Worm (Caenorhabditis elegans): ENCODE measurements around the gene Y57G11C.14.

Y57G11C.14 gene

ce11 chrIV:14799186-14799585 is at the start of gene Y57G11C.14:
Gene Y57G11C.14, plus strand, starts transcription at chrIV:14799311.
- TF ChIP-seq him-1 (tag; optimal IDR thresholded peaks at IDR 0.05) (no peak), W03F9.2 (tag; optimal IDR thresholded peaks at IDR 0.05) (no peak), dao-5 (tag; optimal IDR thresholded peaks at IDR 0.05) (no peak)

ce11 chrIV:14754912-14755311 is 44.2 kb upstream of the Y57G11C.14 start, which contains the start of gene Y57G11C.499:
Gene Y57G11C.499, minus strand, starts transcription at chrIV:14754934.
- no peak for TF ChIP-seq him-1 (tag; optimal IDR thresholded peaks at IDR 0.05)
- no peak for TF ChIP-seq dao-5 (tag; optimal IDR thresholded peaks at IDR 0.05)
- TF ChIP-seq W03F9.2 (tag; optimal IDR thresholded peaks at IDR 0.05): no peak

ce11 chrIV:14757786-14758185 is 41.3 kb upstream of the Y57G11C.14 start:
- TF ChIP-seq dao-5 (tag; optimal IDR thresholded peaks at IDR 0.05) (no peak), him-1 (tag; optimal IDR thresholded peaks at IDR 0.05) (no peak), W03F9.2 (tag; optimal IDR thresholded peaks at IDR 0.05) (no peak)

- no peak for TF ChIP-seq him-1 (tag; optimal IDR thresholded peaks at IDR 0.05)
- TF ChIP-seq dao-5 (tag; optimal IDR thresholded peaks at IDR 0.05): no peak
- TF ChIP-seq W03F9.2 (tag; optimal IDR thresholded peaks at IDR 0.05): no peak
Observed at ce11 chrIV:14759662-14760061, 39.4 kb upstream of the Y57G11C.14 start.

- TF ChIP-seq dao-5 (tag; optimal IDR thresholded peaks at IDR 0.05) (no peak), W03F9.2 (tag; optimal IDR thresholded peaks at IDR 0.05) (no peak)
Observed at ce11 chrIV:14760845-14761244, 38.3 kb upstream of the Y57G11C.14 start, which contains the start of gene ptp-5.2. Gene ptp-5.2, minus strand, starts transcription at chrIV:14760945.

ce11 chrIV:14763938-14764718 is 35.0 kb upstream of the Y57G11C.14 start:
- TF ChIP-seq him-1 (tag; optimal IDR thresholded peaks at IDR 0.05) (no peak), W03F9.2 (tag; optimal IDR thresholded peaks at IDR 0.05) (no peak), dao-5 (tag; optimal IDR thresholded peaks at IDR 0.05) (no peak)

- peak; percentile 33 for TF ChIP-seq W03F9.2 (tag; optimal IDR thresholded peaks at IDR 0.05)
- TF ChIP-seq him-1 (tag; optimal IDR thresholded peaks at IDR 0.05): no peak
Observed at ce11 chrIV:14764719-14765173, 34.4 kb upstream of the Y57G11C.14 start.

ce11 chrIV:14765336-14765735 is 33.8 kb upstream of the Y57G11C.14 start, which contains the start of gene Y57G11C.5:
Gene Y57G11C.5, minus strand, starts transcription at chrIV:14765436.
- TF ChIP-seq dao-5 (tag; optimal IDR thresholded peaks at IDR 0.05) (no peak), W03F9.2 (tag; optimal IDR thresholded peaks at IDR 0.05) (no peak), him-1 (tag; optimal IDR thresholded peaks at IDR 0.05) (no peak)

ce11 chrIV:14766382-14766781 is 32.7 kb upstream of the Y57G11C.14 start, which contains the start of gene vti-1:
Gene vti-1, minus strand, starts transcription at chrIV:14766665.
- TF ChIP-seq dao-5 (tag; optimal IDR thresholded peaks at IDR 0.05): no peak

ce11 chrIV:14767693-14768251 is 31.3 kb upstream of the Y57G11C.14 start, which contains the start of the genes mrps-7 and Y57G11C.3:
Gene mrps-7, minus strand, starts transcription at chrIV:14767730.
Gene Y57G11C.3, plus strand, starts transcription at chrIV:14768201.
- TF ChIP-seq dao-5 (tag; optimal IDR thresholded peaks at IDR 0.05) (no peak), W03F9.2 (tag; optimal IDR thresholded peaks at IDR 0.05) (peak; percentile 89), him-1 (tag; optimal IDR thresholded peaks at IDR 0.05) (peak; percentile 41)

ce11 chrIV:14769218-14769835 is 29.8 kb upstream of the Y57G11C.14 start, which contains the start of gene Y57G11C.43:
Gene Y57G11C.43, plus strand, starts transcription at chrIV:14769441.
- TF ChIP-seq dao-5 (tag; optimal IDR thresholded peaks at IDR 0.05) (no peak), him-1 (tag; optimal IDR thresholded peaks at IDR 0.05) (no peak), W03F9.2 (tag; optimal IDR thresholded peaks at IDR 0.05) (no peak)

- TF ChIP-seq W03F9.2 (tag; optimal IDR thresholded peaks at IDR 0.05): no peak
- TF ChIP-seq him-1 (tag; optimal IDR thresholded peaks at IDR 0.05): no peak
- no peak for TF ChIP-seq dao-5 (tag; optimal IDR thresholded peaks at IDR 0.05)
Observed at ce11 chrIV:14770663-14771062, 28.4 kb upstream of the Y57G11C.14 start.

ce11 chrIV:14771325-14771724 is 27.8 kb upstream of the Y57G11C.14 start, which contains the start of gene degl-1:
Gene degl-1, minus strand, starts transcription at chrIV:14771425.
- no peak for TF ChIP-seq him-1 (tag; optimal IDR thresholded peaks at IDR 0.05)
- TF ChIP-seq W03F9.2 (tag; optimal IDR thresholded peaks at IDR 0.05): no peak
- TF ChIP-seq dao-5 (tag; optimal IDR thresholded peaks at IDR 0.05): no peak

All from whole organism, L4/young adult.